Worm (Caenorhabditis elegans) whole organism, L4 larva: Measurements from ENCODE around the gene urb-1.

Source experiments
- D1046.2 ChIP-seq: fragments of 200-800 bp; sonication (Bioruptor generic); IDR thresholded peaks from 2 replicates; pipeline ENCODE4 v1.3.6; 2022; ENCODE audit warnings: missing genetic modification characterization, missing compliant biosample characterization
- F26F4.8 ChIP-seq: fragments of 200-800 bp; sonication (Bioruptor generic); conservative IDR thresholded peaks from 2 replicates; pipeline ENCODE4 v1.3.6; 2022; ENCODE audit warnings: missing genetic modification characterization, missing compliant biosample characterization
- F37D6.2 ChIP-seq: sonication (generic microtip); optimal IDR thresholded peaks from 2 replicates; lab custom pipeline; 2016; ENCODE audit warnings: mild to moderate bottlenecking, missing genetic modification characterization, missing compliant biosample characterization
- F44E2.7 ChIP-seq: fragments of 200-800 bp; sonication (Bioruptor generic); IDR thresholded peaks from 2 replicates; pipeline ENCODE4 v2.1.2; 2022; ENCODE audit warnings: missing genetic modification characterization, missing compliant biosample characterization
- F49E8.2 ChIP-seq: sonication (generic microtip); optimal IDR thresholded peaks from 2 replicates; lab custom pipeline; 2016; ENCODE audit warnings: missing compliant biosample characterization, mild to moderate bottlenecking, missing genetic modification characterization, borderline replicate concordance
- T26A8.4 ChIP-seq: fragments of 200-800 bp; sonication (Bioruptor generic); IDR thresholded peaks from 2 replicates; pipeline ENCODE4 v1.3.6; 2022; ENCODE audit warnings: missing genetic modification characterization, missing compliant biosample characterization
- Y105C5A.15 ChIP-seq: fragments of 200-800 bp; sonication (Bioruptor generic); IDR thresholded peaks from 2 replicates; pipeline ENCODE4 v1.3.6; 2022; ENCODE audit warnings: missing genetic modification characterization, missing compliant biosample characterization
- ZK546.5 ChIP-seq, 2 experiments: sonication (generic microtip); optimal IDR thresholded peaks; 2 replicates each; lab custom pipeline; 2017; ENCODE audit warnings: missing biosample characterization in 2 of 2, missing genetic modification characterization in 2 of 2
- aha-1 ChIP-seq: fragments of 150-350 bp; peaks from one replicate; lab custom pipeline; 2014; ENCODE audit warnings: missing biosample characterization, missing genetic modification characterization
- aly-2 ChIP-seq: sonication (generic microtip); optimal IDR thresholded peaks from 2 replicates; lab custom pipeline; 2018; ENCODE audit warnings: missing biosample characterization, missing genetic modification characterization
- arid-1 ChIP-seq: fragments of 200-800 bp; sonication (Bioruptor generic); conservative IDR thresholded peaks from 2 replicates; pipeline ENCODE4 v1.3.6; 2022; ENCODE audit warnings: missing genetic modification reagents, missing genetic modification characterization, missing compliant biosample characterization
- ceh-28 ChIP-seq: fragments of 150-350 bp; optimal IDR thresholded peaks from 2 replicates; lab custom pipeline; 2014; ENCODE audit warnings: missing biosample characterization, missing genetic modification reagents, missing genetic modification characterization
- ceh-44 ChIP-seq: fragments of 200-800 bp; sonication (Bioruptor generic); IDR thresholded peaks from 2 replicates; pipeline ENCODE4 v1.3.6; 2022; ENCODE audit warnings: missing genetic modification reagents, missing genetic modification characterization, missing compliant biosample characterization
- ceh-82 ChIP-seq: sonication (generic microtip); optimal IDR thresholded peaks from 2 replicates; lab custom pipeline; 2017; ENCODE audit warnings: missing biosample characterization, missing genetic modification characterization
- ces-1 ChIP-seq: fragments of 150-350 bp; sonication (generic microtip); optimal IDR thresholded peaks from 4 replicates; lab custom pipeline; 2014; ENCODE audit warnings: missing biosample characterization, missing genetic modification reagents, missing genetic modification characterization
- daf-12 ChIP-seq: fragments of 150-350 bp; optimal IDR thresholded peaks from 2 replicates; lab custom pipeline; 2014; ENCODE audit warnings: missing biosample characterization, missing genetic modification reagents, missing genetic modification characterization
- daf-19 ChIP-seq: fragments of 200-800 bp; sonication (Bioruptor generic); conservative IDR thresholded peaks from 2 replicates; pipeline ENCODE4 v1.3.6; 2022; ENCODE audit warnings: missing genetic modification characterization, missing compliant biosample characterization
- daf-8 ChIP-seq: fragments of 200-800 bp; sonication (Bioruptor generic); IDR thresholded peaks from 2 replicates; pipeline ENCODE4 v1.3.6; 2022; ENCODE audit warnings: missing genetic modification characterization, missing compliant biosample characterization
- dmd-6 ChIP-seq: fragments of 200-800 bp; sonication (Bioruptor generic); IDR thresholded peaks from 2 replicates; pipeline ENCODE4 v1.3.6; 2022; ENCODE audit warnings: missing genetic modification reagents, missing genetic modification characterization, missing compliant biosample characterization
- dmd-8 ChIP-seq: fragments of 200-800 bp; sonication (Bioruptor generic); IDR thresholded peaks from 2 replicates; pipeline ENCODE4 v1.3.6; 2022; ENCODE audit warnings: missing genetic modification characterization, missing compliant biosample characterization
- duxl-1 ChIP-seq: sonication (generic microtip); optimal IDR thresholded peaks from 2 replicates; lab custom pipeline; 2016; ENCODE audit warnings: mild to moderate bottlenecking, missing genetic modification characterization, moderate library complexity, missing compliant biosample characterization; ENCODE audit not compliant: poor library complexity
- dve-1 ChIP-seq: sonication (generic microtip); optimal IDR thresholded peaks from 2 replicates; lab custom pipeline; 2017; ENCODE audit warnings: antibody characterized with exemption, mild to moderate bottlenecking, missing genetic modification characterization, missing compliant biosample characterization; ENCODE audit not compliant: insufficient read depth
- egl-43 ChIP-seq: fragments of 200-800 bp; sonication (Bioruptor generic); IDR thresholded peaks from 2 replicates; pipeline ENCODE4 v1.3.6; 2022; ENCODE audit warnings: missing genetic modification reagents, missing genetic modification characterization, missing compliant biosample characterization
- fkh-10 ChIP-seq: fragments of 150-350 bp; optimal IDR thresholded peaks from 2 replicates; lab custom pipeline; 2014; ENCODE audit warnings: missing biosample characterization, missing genetic modification reagents, missing genetic modification characterization
- gei-8 ChIP-seq: fragments of 200-800 bp; sonication (Bioruptor generic); optimal IDR thresholded peaks from 2 replicates; lab custom pipeline; 2018; ENCODE audit warnings: mild to moderate bottlenecking, missing genetic modification characterization, missing compliant biosample characterization
- hlh-11 ChIP-seq: fragments of 200-800 bp; sonication (Bioruptor generic); optimal IDR thresholded peaks from 2 replicates; lab custom pipeline; 2018; ENCODE audit warnings: mild to moderate bottlenecking, missing genetic modification characterization, missing compliant biosample characterization
- hmg-1.1 ChIP-seq: fragments of 200-800 bp; sonication (Bioruptor generic); IDR thresholded peaks from 2 replicates; pipeline ENCODE4 v1.3.6; 2022; ENCODE audit warnings: missing genetic modification reagents, missing genetic modification characterization, missing compliant biosample characterization
- jun-1 ChIP-seq: fragments of 150-350 bp; optimal IDR thresholded peaks from 2 replicates; lab custom pipeline; 2014; ENCODE audit warnings: missing biosample characterization, missing genetic modification reagents, missing genetic modification characterization
- lim-7 ChIP-seq: fragments of 200-800 bp; sonication (Bioruptor generic); IDR thresholded peaks from 2 replicates; pipeline ENCODE4 v1.3.6; 2022; ENCODE audit warnings: missing genetic modification characterization, missing compliant biosample characterization
- lin-15B ChIP-seq: fragments of 150-350 bp; sonication (generic microtip); optimal IDR thresholded peaks from 3 replicates; lab custom pipeline; 2014; ENCODE audit warnings: missing biosample characterization, missing genetic modification characterization
- lin-39 ChIP-seq: fragments of 150-350 bp; optimal IDR thresholded peaks from 2 replicates; lab custom pipeline; 2014; ENCODE audit warnings: missing biosample characterization, missing genetic modification reagents, missing genetic modification characterization
- lsy-2 ChIP-seq, 2 experiments: fragments of 150-350 bp in 1 of 2; sonication (generic microtip) in 1 of 2; optimal IDR thresholded peaks; 2 replicates each; lab custom pipeline; 2014 to 2017; ENCODE audit warnings: missing biosample characterization in 2 of 2, missing genetic modification characterization in 2 of 2
- madf-9 ChIP-seq: fragments of 200-800 bp; sonication (Bioruptor generic); conservative IDR thresholded peaks from 2 replicates; pipeline ENCODE4 v1.3.6; 2022; ENCODE audit warnings: missing genetic modification reagents, missing genetic modification characterization, missing compliant biosample characterization
- mdl-1 ChIP-seq, 2 experiments: fragments of 150-350 bp in 1 of 2; sonication (generic microtip) in 1 of 2; optimal IDR thresholded peaks; 2 replicates each; lab custom pipeline; 2014 to 2017; ENCODE audit warnings: missing biosample characterization in 2 of 2, missing genetic modification characterization in 2 of 2
- mdt-29 ChIP-seq: fragments of 200-800 bp; sonication (Bioruptor generic); IDR thresholded peaks from 2 replicates; pipeline ENCODE4 v1.3.6; 2022; ENCODE audit warnings: missing genetic modification reagents, missing genetic modification characterization, missing compliant biosample characterization
- mxl-3 ChIP-seq: fragments of 200-800 bp; sonication (Bioruptor generic); optimal IDR thresholded peaks from 2 replicates; lab custom pipeline; 2018; ENCODE audit warnings: mild to moderate bottlenecking, missing genetic modification characterization, missing compliant biosample characterization
- nhr-10 ChIP-seq: fragments of 150-350 bp; optimal IDR thresholded peaks from 2 replicates; lab custom pipeline; 2014; ENCODE audit warnings: missing biosample characterization, missing genetic modification characterization
- nhr-11 ChIP-seq: fragments of 150-350 bp; optimal IDR thresholded peaks from 2 replicates; lab custom pipeline; 2014; ENCODE audit warnings: missing biosample characterization, missing genetic modification characterization
- nhr-25 ChIP-seq: sonication (generic microtip); optimal IDR thresholded peaks from 2 replicates; lab custom pipeline; 2017; ENCODE audit warnings: missing genetic modification characterization, mild to moderate bottlenecking, missing compliant biosample characterization, antibody characterized with exemption, moderate library complexity, borderline replicate concordance; ENCODE audit not compliant: insufficient read depth
- nhr-28 ChIP-seq: fragments of 150-350 bp; optimal IDR thresholded peaks from 2 replicates; lab custom pipeline; 2014; ENCODE audit warnings: missing biosample characterization, missing genetic modification characterization
- nhr-77 ChIP-seq: fragments of 150-350 bp; optimal IDR thresholded peaks from 2 replicates; lab custom pipeline; 2014; ENCODE audit warnings: missing biosample characterization, missing genetic modification characterization
- pqm-1 ChIP-seq: sonication (generic microtip); optimal IDR thresholded peaks from 2 replicates; lab custom pipeline; 2017; ENCODE audit warnings: missing biosample characterization, missing genetic modification characterization
- rbr-2 ChIP-seq: sonication (generic microtip); optimal IDR thresholded peaks from 2 replicates; lab custom pipeline; 2016; ENCODE audit warnings: missing genotype, missing genetic modification characterization, missing compliant biosample characterization
- snpc-4 ChIP-seq: fragments of 150-350 bp; optimal IDR thresholded peaks from 2 replicates; lab custom pipeline; 2014; ENCODE audit warnings: missing biosample characterization, missing genetic modification characterization
- spr-1 ChIP-seq: sonication (generic microtip); optimal IDR thresholded peaks from 2 replicates; lab custom pipeline; 2016; ENCODE audit warnings: mild to moderate bottlenecking, missing genetic modification characterization, missing compliant biosample characterization
- spr-3 ChIP-seq: fragments of 200-800 bp; sonication (Bioruptor generic); optimal IDR thresholded peaks from 2 replicates; lab custom pipeline; 2018; ENCODE audit warnings: mild to moderate bottlenecking, missing genetic modification characterization, missing compliant biosample characterization
- unc-62 ChIP-seq, 3 experiments: fragments of 150-350 bp in 1 of 3; sonication (generic microtip); optimal IDR thresholded peaks in 2 of 3; peaks in 1 of 3; 1 replicate in 1 of 3; 2 replicates in 2 of 3; lab custom pipeline; 2014 to 2017; ENCODE audit warnings: missing biosample characterization in 3 of 3, missing genetic modification characterization in 3 of 3, missing genetic modification reagents in 3 of 3, missing genotype in 1 of 3
- vab-7 ChIP-seq: fragments of 200-800 bp; sonication (Bioruptor generic); IDR thresholded peaks from 2 replicates; pipeline ENCODE4 v1.3.6; 2022; ENCODE audit warnings: missing genetic modification reagents, missing genetic modification characterization, missing compliant biosample characterization
- zfp-2 ChIP-seq: sonication (generic microtip); optimal IDR thresholded peaks from 2 replicates; lab custom pipeline; 2016; ENCODE audit warnings: mild to moderate bottlenecking, missing genetic modification characterization, missing compliant biosample characterization
- ztf-11 ChIP-seq: fragments of 150-350 bp; optimal IDR thresholded peaks from 2 replicates; lab custom pipeline; 2014; ENCODE audit warnings: missing biosample characterization, missing genetic modification characterization
- ztf-7 ChIP-seq: fragments of 150-350 bp; optimal IDR thresholded peaks from 2 replicates; lab custom pipeline; 2014; ENCODE audit warnings: missing biosample characterization, missing genetic modification characterization

urb-1 gene

ce11 chrV:6407587-6407986 is 16.4 kb downstream of the urb-1 start (continued):
- TF ChIP-seq nhr-10 (no peak), nhr-28 (tag; lab: Kevin White, UChicago) (peak; percentile 84), aly-2 (no peak), fkh-10 (no peak), lin-39 (tag; lab: Kevin White, UChicago) (no peak), lsy-2 (tag; optimal IDR thresholded peaks at IDR 0.05; lab: Kevin White, UChicago) (no peak), gei-8 (GFP tag; lab: Kevin White, UChicago) (no peak), dmd-8 (GFP tag; lab: Robert Waterston, UW) (no peak), F49E8.2 (tag; lab: Kevin White, UChicago) (no peak), snpc-4 (no peak), F37D6.2 (tag; lab: Kevin White, UChicago) (no peak), mdt-29 (no peak), nhr-25 (tag; lab: Kevin White, UChicago) (no peak), ztf-11 (no peak), dmd-6 (GFP tag; lab: Robert Waterston, UW) (peak; percentile 34), spr-1 (tag; lab: Kevin White, UChicago) (no peak), nhr-11 (tag; lab: Kevin White, UChicago) (no peak), mdl-1 (tag; optimal IDR thresholded peaks at IDR 0.05; lab: Kevin White, UChicago) (no peak), F26F4.8 (GFP tag; lab: Robert Waterston, UW) (no peak), daf-19 (GFP tag; lab: Robert Waterston, UW) (no peak), hmg-1.1 (no peak), rbr-2 (tag; lab: Kevin White, UChicago) (no peak), pqm-1 (tag; lab: Kevin White, UChicago) (peak; percentile 34), nhr-77 (no peak), daf-8 (GFP tag; lab: Robert Waterston, UW) (no peak), dve-1 (peak; percentile 73), duxl-1 (tag; lab: Kevin White, UChicago) (no peak), ceh-82 (no peak), zfp-2 (tag; lab: Kevin White, UChicago) (no peak), hlh-11 (peak; percentile 63), vab-7 (GFP tag; lab: Robert Waterston, UW) (no peak), egl-43 (no peak), ZK546.5 (tag; optimal IDR thresholded peaks at IDR 0.05; lab: Kevin White, UChicago) (no peak), ztf-7 (tag; lab: Kevin White, UChicago) (no peak), F44E2.7 (GFP tag; lab: Robert Waterston, UW) (no peak), aha-1 (tag; lab: Kevin White, UChicago) (no peak), ceh-28 (no peak)

ce11 chrV:6400950-6401551 is 22.9 kb downstream of the urb-1 start:
- no peak for TF ChIP-seq daf-8 (GFP tag; lab: Robert Waterston, UW)
- TF ChIP-seq D1046.2, result no peak
- no peak for TF ChIP-seq daf-12 (tag; lab: Kevin White, UChicago)
- TF ChIP-seq unc-62 (GFP tag; optimal IDR thresholded peaks at IDR 0.05 in 1 of 2; lab: Kevin White, UChicago), result peak in 1 of 2 experiments; percentile 57
- no peak for TF ChIP-seq unc-62 (tag; optimal IDR thresholded peaks at IDR 0.05; lab: Kevin White, UChicago)
- TF ChIP-seq ces-1 (GFP tag; lab: Kevin White, UChicago), result no peak
- TF ChIP-seq madf-9 (GFP tag; lab: Robert Waterston, UW), result no peak
- no peak for TF ChIP-seq daf-19 (GFP tag; lab: Robert Waterston, UW)
- no peak for TF ChIP-seq jun-1 (tag; lab: Kevin White, UChicago)
- TF ChIP-seq F44E2.7 (GFP tag; lab: Robert Waterston, UW), result no peak
- peak; percentile 19; the same call in 1 of the 2 replicates for TF ChIP-seq lim-7 (GFP tag; lab: Robert Waterston, UW)
- TF ChIP-seq duxl-1 (tag; lab: Kevin White, UChicago), result no peak
- no peak for TF ChIP-seq fkh-10
- no peak for TF ChIP-seq F49E8.2 (tag; lab: Kevin White, UChicago)
- TF ChIP-seq lin-15B (tag; lab: Kevin White, UChicago), result no peak
- no peak for TF ChIP-seq spr-3
- no peak for TF ChIP-seq T26A8.4 (GFP tag; lab: Robert Waterston, UW)
- TF ChIP-seq ceh-44 (GFP tag; lab: Robert Waterston, UW), result no peak
- TF ChIP-seq nhr-25 (tag; lab: Kevin White, UChicago), result no peak
- no peak for TF ChIP-seq mxl-3 (GFP tag; lab: Kevin White, UChicago)
- no peak for TF ChIP-seq mdt-29
- no peak for TF ChIP-seq Y105C5A.15 (GFP tag; lab: Robert Waterston, UW)
- no peak for TF ChIP-seq arid-1 (GFP tag; lab: Robert Waterston, UW)
- no peak for TF ChIP-seq dmd-6 (GFP tag; lab: Robert Waterston, UW)
